Fruit fly (Drosophila melanogaster) ovary, adult (tissue): ENCODE measurements around the gene PsGEF.

Experiments used
- CG17801 ChIP-seq: fragments of 200-800 bp; optimal IDR thresholded peaks from 2 replicates; lab custom pipeline; 2019; ENCODE audit warnings: missing biosample characterization, mild to moderate bottlenecking, missing genetic modification characterization, moderate library complexity; ENCODE audit not compliant: partially characterized antibody

PsGEF gene

dm6 chrX:2326828-2327227, 60.6 kb downstream of the PsGEF start, which contains the start of gene CG2854:
TSS of gene CG2854 (plus strand) at chrX:2327128.
- no peak for TF ChIP-seq CG17801 (GFP tag; lab: Kevin White, UChicago)

- TF ChIP-seq CG17801 (GFP tag; lab: Kevin White, UChicago): no peak
These were observed 61.7 kb downstream of the PsGEF start, which contains the start of gene CG14050 for dm6 chrX:2325658-2326245. TSS of gene CG14050 (minus strand) at chrX:2326217.

dm6 chrX:2323661-2324293, 63.7 kb downstream of the PsGEF start:
- no peak for TF ChIP-seq CG17801 (GFP tag; lab: Kevin White, UChicago)

- TF ChIP-seq CG17801 (GFP tag; lab: Kevin White, UChicago): no peak
These were observed 65.4 kb downstream of the PsGEF start for dm6 chrX:2321900-2322555.

- no peak for TF ChIP-seq CG17801 (GFP tag; lab: Kevin White, UChicago)
These were observed 66.6 kb downstream of the PsGEF start for dm6 chrX:2320892-2321291.

dm6 chrX:2319783-2320182, 67.7 kb downstream of the PsGEF start:
- TF ChIP-seq CG17801 (GFP tag; lab: Kevin White, UChicago): no peak

dm6 chrX:2318369-2318768, 69.1 kb downstream of the PsGEF start:
- no peak for TF ChIP-seq CG17801 (GFP tag; lab: Kevin White, UChicago)

dm6 chrX:2317347-2317832, 70.1 kb downstream of the PsGEF start:
- peak; percentile 66 for TF ChIP-seq CG17801 (GFP tag; lab: Kevin White, UChicago)
